Fruit fly (Drosophila melanogaster) whole organism, embryonic: ENCODE measurements around the gene zld.

Experiments
- Antp ChIP-seq: fragments of 200-800 bp; sonication (Bioruptor generic); optimal IDR thresholded peaks from 3 replicates; lab custom pipeline; 2016; ENCODE audit warnings: missing biosample characterization, missing genetic modification characterization
- CG10543 ChIP-seq: fragments of 200-800 bp; sonication (Bioruptor generic); optimal IDR thresholded peaks from 3 replicates; lab custom pipeline; 2017; ENCODE audit warnings: missing biosample characterization, mild to moderate bottlenecking, missing genetic modification characterization, moderate library complexity
- CG1233 ChIP-seq: fragments of 200-800 bp; sonication (Bioruptor generic); optimal IDR thresholded peaks from 4 replicates; lab custom pipeline; 2018; ENCODE audit warnings: missing biosample characterization, mild to moderate bottlenecking, missing genetic modification characterization
- CG13287 ChIP-seq: fragments of 200-800 bp; sonication (Bioruptor generic); IDR thresholded peaks from 2 replicates; pipeline ENCODE4 v1.3.6; 2022; ENCODE audit warnings: missing biosample characterization, missing genetic modification characterization; ENCODE audit not compliant: partially characterized antibody
- CG13775 ChIP-seq: fragments of 200-800 bp; sonication (Bioruptor generic); optimal IDR thresholded peaks from 3 replicates; lab custom pipeline; 2017; ENCODE audit warnings: missing biosample characterization, mild to moderate bottlenecking, missing genetic modification characterization
- CG14710 ChIP-seq: fragments of 200-800 bp; sonication (Bioruptor generic); optimal IDR thresholded peaks from 3 replicates; lab custom pipeline; 2019; ENCODE audit warnings: missing biosample characterization, mild to moderate bottlenecking, missing genetic modification characterization, moderate library complexity
- CG14965 ChIP-seq: fragments of 200-800 bp; sonication (Bioruptor generic); optimal IDR thresholded peaks from 2 replicates; lab custom pipeline; 2016; ENCODE audit warnings: missing biosample characterization, missing genetic modification characterization, borderline replicate concordance
- CG15479 ChIP-seq: fragments of 200-800 bp; sonication (Bioruptor generic); optimal IDR thresholded peaks from 3 replicates; lab custom pipeline; 2019; ENCODE audit warnings: missing biosample characterization, mild to moderate bottlenecking, missing genetic modification characterization, moderate library complexity
- CG2116 ChIP-seq: fragments of 200-800 bp; sonication (Bioruptor generic); optimal IDR thresholded peaks from 3 replicates; lab custom pipeline; 2018; ENCODE audit warnings: missing biosample characterization, mild to moderate bottlenecking, missing genetic modification characterization
- CG30403 ChIP-seq: fragments of 200-800 bp; sonication (Bioruptor generic); optimal IDR thresholded peaks from 3 replicates; lab custom pipeline; 2016; ENCODE audit warnings: missing biosample characterization, missing genetic modification characterization
- CG34376 ChIP-seq: fragments of 200-800 bp; sonication (Bioruptor generic); optimal IDR thresholded peaks from 2 replicates; lab custom pipeline; 2018; ENCODE audit warnings: missing biosample characterization, mild to moderate bottlenecking, missing genetic modification characterization
- CG7556 ChIP-seq: fragments of 200-800 bp; sonication (Bioruptor generic); optimal IDR thresholded peaks from 2 replicates; lab custom pipeline; 2017; ENCODE audit warnings: missing biosample characterization, mild to moderate bottlenecking, missing genetic modification characterization
- CG7745 ChIP-seq: fragments of 200-800 bp; sonication (Bioruptor generic); optimal IDR thresholded peaks from 2 replicates; lab custom pipeline; 2018; ENCODE audit warnings: missing biosample characterization, mild to moderate bottlenecking, missing genetic modification characterization, moderate library complexity
- CG7963 ChIP-seq: fragments of 200-800 bp; sonication (Bioruptor generic); IDR thresholded peaks from 3 replicates; pipeline ENCODE4 v1.3.6; 2022; ENCODE audit warnings: missing biosample characterization, missing genetic modification characterization; ENCODE audit not compliant: partially characterized antibody
- CG8359 ChIP-seq: fragments of 200-800 bp; sonication (Bioruptor generic); optimal IDR thresholded peaks from 2 replicates; lab custom pipeline; 2017; ENCODE audit warnings: missing biosample characterization, mild to moderate bottlenecking, missing genetic modification characterization, borderline replicate concordance
- CG8388 ChIP-seq: fragments of 200-800 bp; sonication (Bioruptor generic); optimal IDR thresholded peaks from 2 replicates; lab custom pipeline; 2019; ENCODE audit warnings: missing biosample characterization, mild to moderate bottlenecking, missing genetic modification characterization, moderate library complexity
- CoRest ChIP-seq: fragments of 200-800 bp; sonication (Bioruptor generic); optimal IDR thresholded peaks from 3 replicates; lab custom pipeline; 2018; ENCODE audit warnings: missing biosample characterization, mild to moderate bottlenecking, missing genetic modification characterization, moderate library complexity
- Dip3 ChIP-seq: fragments of 200-800 bp; sonication (Bioruptor generic); optimal IDR thresholded peaks from 3 replicates; lab custom pipeline; 2016; ENCODE audit warnings: missing biosample characterization, missing genetic modification characterization
- Drgx ChIP-seq: fragments of 200-800 bp; sonication (Bioruptor generic); IDR thresholded peaks from 2 replicates; pipeline ENCODE4 v1.3.6; 2022; ENCODE audit warnings: missing biosample characterization, missing genetic modification characterization
- HLH54F ChIP-seq: fragments of 200-800 bp; sonication (Bioruptor generic); optimal IDR thresholded peaks from 3 replicates; lab custom pipeline; 2016; ENCODE audit warnings: missing biosample characterization, missing genetic modification characterization
- HmgZ ChIP-seq: fragments of 200-800 bp; sonication (Bioruptor generic); optimal IDR thresholded peaks from 2 replicates; lab custom pipeline; 2018; ENCODE audit warnings: missing biosample characterization, mild to moderate bottlenecking, missing genetic modification characterization
- Mrtf ChIP-seq: fragments of 200-800 bp; sonication (Bioruptor generic); IDR thresholded peaks from 3 replicates; pipeline ENCODE4 v1.3.6; 2022; ENCODE audit warnings: missing biosample characterization, missing genetic modification characterization
- NK7.1 ChIP-seq: fragments of 200-800 bp; sonication (Bioruptor generic); optimal IDR thresholded peaks from 3 replicates; lab custom pipeline; 2016; ENCODE audit warnings: missing biosample characterization, missing genetic modification characterization
- Nf-YC ChIP-seq: fragments of 200-800 bp; optimal IDR thresholded peaks from 3 replicates; lab custom pipeline; 2019; ENCODE audit warnings: missing biosample characterization, mild to moderate bottlenecking, missing genetic modification characterization, moderate library complexity
- Oaz ChIP-seq: fragments of 200-800 bp; sonication (Bioruptor generic); IDR thresholded peaks from 2 replicates; pipeline ENCODE4 v1.3.6; 2022; ENCODE audit warnings: missing biosample characterization, missing genetic modification characterization
- Rx ChIP-seq: fragments of 200-800 bp; sonication (Bioruptor generic); IDR thresholded peaks from 2 replicates; pipeline ENCODE4 v1.3.6; 2022; ENCODE audit warnings: missing biosample characterization, missing genetic modification characterization
- Ssrp ChIP-seq: fragments of 200-800 bp; sonication (Bioruptor generic); optimal IDR thresholded peaks from 2 replicates; lab custom pipeline; 2018; ENCODE audit warnings: missing biosample characterization, mild to moderate bottlenecking, missing genetic modification characterization, moderate library complexity
- YL-1 ChIP-seq: fragments of 200-800 bp; sonication (Bioruptor generic); optimal IDR thresholded peaks from 3 replicates; lab custom pipeline; 2017; ENCODE audit warnings: missing biosample characterization, mild to moderate bottlenecking, missing genetic modification characterization
- chinmo ChIP-seq: fragments of 200-800 bp; sonication (Bioruptor generic); IDR thresholded peaks from 4 replicates; pipeline ENCODE4 v1.3.6; 2022; ENCODE audit warnings: missing biosample characterization, missing genetic modification characterization; ENCODE audit not compliant: partially characterized antibody
- fu2 ChIP-seq: fragments of 200-800 bp; sonication (Bioruptor generic); optimal IDR thresholded peaks from 2 replicates; lab custom pipeline; 2016; ENCODE audit warnings: missing biosample characterization, missing genetic modification characterization
- hb ChIP-seq: fragments of 200-800 bp; sonication (Bioruptor generic); IDR thresholded peaks from 3 replicates; pipeline ENCODE4 v1.3.6; 2022; ENCODE audit warnings: missing biosample characterization, missing genetic modification characterization; ENCODE audit not compliant: partially characterized antibody
- jumu ChIP-seq: fragments of 200-800 bp; sonication (Bioruptor generic); optimal IDR thresholded peaks from 3 replicates; lab custom pipeline; 2016; ENCODE audit warnings: missing biosample characterization, missing genetic modification characterization
- kay ChIP-seq: fragments of 200-800 bp; sonication (Bioruptor generic); optimal IDR thresholded peaks from 2 replicates; lab custom pipeline; 2016; ENCODE audit warnings: missing biosample characterization, missing genetic modification characterization
- lab ChIP-seq: fragments of 200-800 bp; sonication (Bioruptor generic); optimal IDR thresholded peaks from 3 replicates; lab custom pipeline; 2017; ENCODE audit warnings: missing biosample characterization, missing genetic modification characterization, mild to moderate bottlenecking, moderate library complexity, missing genetic modification reagents
- lilli ChIP-seq: fragments of 200-800 bp; sonication (Bioruptor generic); optimal IDR thresholded peaks from 3 replicates; lab custom pipeline; 2016; ENCODE audit warnings: missing biosample characterization, missing genetic modification characterization
- nmo ChIP-seq: fragments of 200-800 bp; sonication (Bioruptor generic); optimal IDR thresholded peaks from 2 replicates; lab custom pipeline; 2018; ENCODE audit warnings: missing biosample characterization, mild to moderate bottlenecking, missing genetic modification characterization, moderate library complexity
- onecut ChIP-seq: fragments of 200-800 bp; sonication (Bioruptor generic); IDR thresholded peaks from 2 replicates; pipeline ENCODE4 v1.3.6; 2022; ENCODE audit warnings: missing biosample characterization, missing genetic modification characterization
- pb ChIP-seq: fragments of 200-800 bp; sonication (Bioruptor generic); optimal IDR thresholded peaks from 3 replicates; lab custom pipeline; 2016; ENCODE audit warnings: missing biosample characterization, missing genetic modification characterization
- phol ChIP-seq: fragments of 200-800 bp; sonication (Bioruptor generic); optimal IDR thresholded peaks from 3 replicates; lab custom pipeline; 2018; ENCODE audit warnings: missing biosample characterization, mild to moderate bottlenecking, missing genetic modification characterization, moderate library complexity
- pros ChIP-seq: fragments of 200-800 bp; sonication (Bioruptor generic); optimal IDR thresholded peaks from 3 replicates; lab custom pipeline; 2019; ENCODE audit warnings: missing biosample characterization, mild to moderate bottlenecking, missing genetic modification characterization, moderate library complexity
- scrt ChIP-seq: fragments of 200-800 bp; sonication (Bioruptor generic); optimal IDR thresholded peaks from 2 replicates; lab custom pipeline; 2018; ENCODE audit warnings: missing biosample characterization, mild to moderate bottlenecking, missing genetic modification characterization, moderate library complexity
- sd ChIP-seq: fragments of 200-800 bp; sonication (Bioruptor generic); optimal IDR thresholded peaks from 3 replicates; lab custom pipeline; 2018; ENCODE audit warnings: missing biosample characterization, mild to moderate bottlenecking, missing genetic modification characterization, moderate library complexity
- shn ChIP-seq: fragments of 200-800 bp; sonication (Bioruptor generic); optimal IDR thresholded peaks from 3 replicates; lab custom pipeline; 2016; ENCODE audit warnings: missing biosample characterization, missing genetic modification characterization
- sima ChIP-seq: fragments of 200-800 bp; sonication (Bioruptor generic); optimal IDR thresholded peaks from 2 replicates; lab custom pipeline; 2016; ENCODE audit warnings: missing biosample characterization, missing genetic modification characterization
- tin ChIP-seq: fragments of 200-800 bp; sonication (Bioruptor generic); optimal IDR thresholded peaks from 3 replicates; lab custom pipeline; 2016; ENCODE audit warnings: missing biosample characterization, missing genetic modification characterization
- unc-4 ChIP-seq: fragments of 200-800 bp; sonication (Bioruptor generic); IDR thresholded peaks from 2 replicates; pipeline ENCODE4 v1.3.6; 2022; ENCODE audit warnings: missing biosample characterization, missing genetic modification characterization; ENCODE audit not compliant: partially characterized antibody
- wor ChIP-seq: fragments of 200-800 bp; sonication (Bioruptor generic); IDR thresholded peaks from 2 replicates; pipeline ENCODE4 v1.3.6; 2022; ENCODE audit warnings: missing biosample characterization, missing genetic modification characterization
- yki ChIP-seq: fragments of >200 bp; optimal IDR thresholded peaks from 3 replicates; lab custom pipeline; 2018
- zen ChIP-seq: fragments of 200-800 bp; sonication (Bioruptor generic); optimal IDR thresholded peaks from 3 replicates; lab custom pipeline; 2018; ENCODE audit warnings: missing biosample characterization, mild to moderate bottlenecking, missing genetic modification characterization, moderate library complexity
- zen2 ChIP-seq: fragments of 200-800 bp; sonication (Bioruptor generic); IDR thresholded peaks from 3 replicates; pipeline ENCODE4 v1.3.6; 2022; ENCODE audit warnings: missing biosample characterization, missing genetic modification characterization; ENCODE audit not compliant: partially characterized antibody

zld gene

dm6 chrX:19748565-19748964, 34.8 kb downstream of the zld start (continued):
- TF ChIP-seq CG30403 (GFP tag; lab: Kevin White, UChicago): peak; percentile 27
- no peak for TF ChIP-seq CG13775 (GFP tag; lab: Kevin White, UChicago)
- TF ChIP-seq CG7556 (GFP tag; lab: Kevin White, UChicago): no peak
- peak; percentile 37 for TF ChIP-seq nmo (GFP tag; lab: Kevin White, UChicago)
- no peak for TF ChIP-seq CG8359 (GFP tag; lab: Kevin White, UChicago)
- no peak for TF ChIP-seq CG1233 (GFP tag; lab: Kevin White, UChicago)
- no peak for TF ChIP-seq CG7963 (GFP tag; lab: Robert Waterston, UW)
- TF ChIP-seq CG2116: peak; percentile 87
- peak; percentile 53 for TF ChIP-seq onecut (GFP tag; lab: Robert Waterston, UW)
- TF ChIP-seq Dip3 (GFP tag; lab: Kevin White, UChicago): no peak
- no peak for TF ChIP-seq NK7.1
- no peak for TF ChIP-seq yki (lab: Kevin White, UChicago)
- no peak for TF ChIP-seq Drgx (GFP tag; lab: Robert Waterston, UW)
- no peak for TF ChIP-seq zen2
- peak; percentile 5 for TF ChIP-seq shn (GFP tag; lab: Kevin White, UChicago)
- TF ChIP-seq unc-4 (GFP tag; lab: Robert Waterston, UW): peak; percentile 51
- TF ChIP-seq zen (tag; lab: Kevin White, UChicago): peak; percentile 19
- TF ChIP-seq tin: no peak
- peak; percentile 64 for TF ChIP-seq CG15479
- TF ChIP-seq HLH54F (GFP tag; lab: Kevin White, UChicago): no peak
- TF ChIP-seq wor: no peak
- peak; percentile 44 for TF ChIP-seq Antp (GFP tag; lab: Kevin White, UChicago)
- no peak for TF ChIP-seq CG8388 (GFP tag; lab: Kevin White, UChicago)
- peak; percentile 10 for TF ChIP-seq Nf-YC (tag; lab: Kevin White, UChicago)
- TF ChIP-seq kay (GFP tag; lab: Kevin White, UChicago): no peak
- TF ChIP-seq fu2 (GFP tag; lab: Kevin White, UChicago): no peak
- no peak for TF ChIP-seq pb
- no peak for TF ChIP-seq Oaz (GFP tag; lab: Robert Waterston, UW)
- TF ChIP-seq sima: no peak
- no peak for TF ChIP-seq chinmo (GFP tag; lab: Robert Waterston, UW)
- no peak for TF ChIP-seq Mrtf (GFP tag; lab: Robert Waterston, UW)
- TF ChIP-seq phol (tag; lab: Kevin White, UChicago): peak; percentile 45
- TF ChIP-seq CG13287 (GFP tag; lab: Robert Waterston, UW): peak; percentile 60
- no peak for TF ChIP-seq CG10543 (GFP tag; lab: Kevin White, UChicago)
- TF ChIP-seq jumu (GFP tag; lab: Kevin White, UChicago): peak; percentile 32
- peak; percentile 23 for TF ChIP-seq YL-1
- no peak for TF ChIP-seq sd (tag; lab: Kevin White, UChicago)
- peak; percentile 26 for TF ChIP-seq lab (GFP tag; lab: Kevin White, UChicago)
- peak; percentile 46 for TF ChIP-seq CG34376 (GFP tag; lab: Kevin White, UChicago)
- no peak for TF ChIP-seq Rx (GFP tag; lab: Robert Waterston, UW)
- peak; percentile 53 for TF ChIP-seq HmgZ
- TF ChIP-seq pros (GFP tag; lab: Kevin White, UChicago): no peak
- peak; percentile 19 for TF ChIP-seq lilli (GFP tag; lab: Kevin White, UChicago)
- TF ChIP-seq hb (GFP tag; lab: Robert Waterston, UW): no peak
- TF ChIP-seq CG7745 (tag; lab: Kevin White, UChicago): no peak
- TF ChIP-seq Ssrp (tag; lab: Kevin White, UChicago): no peak
- peak; percentile 53 for TF ChIP-seq CG14710
- TF ChIP-seq CG14965 (GFP tag; lab: Kevin White, UChicago): no peak
- TF ChIP-seq scrt (GFP tag; lab: Kevin White, UChicago): no peak
- peak; percentile 54 for TF ChIP-seq CoRest (tag; lab: Kevin White, UChicago)
